Fruit fly (Drosophila melanogaster): ENCODE results near the gene Smyd3.

Gene Smyd3

dm6 chrX:2608470-2609157, at the start of gene Smyd3 (continued):
- TF ChIP-seq CG15601 (tag; optimal IDR thresholded peaks at IDR 0.05) (peak; percentile 45), bab2 (GFP tag; optimal IDR thresholded peaks at IDR 0.05) (peak; percentile 73), inv (GFP tag; IDR thresholded peaks at IDR 0.05; ENCODE audit: partially characterized antibody) (no peak), Mes4 (GFP tag; optimal IDR thresholded peaks at IDR 0.05) (peak; percentile 34), CG5953 (GFP tag; IDR thresholded peaks at IDR 0.05) (peak; percentile 78), CG16779 (GFP tag; IDR thresholded peaks at IDR 0.05) (0 out of 2 replicates have a peak, but pooled peaks have one; percentile 53), unpg (GFP tag; optimal IDR thresholded peaks at IDR 0.05) (peak; percentile 80), zfh1 (GFP tag; IDR thresholded peaks at IDR 0.05) (peak; percentile 87), CG18476 (GFP tag; optimal IDR thresholded peaks at IDR 0.05) (peak; percentile 62), ac (GFP tag; optimal IDR thresholded peaks at IDR 0.05) (peak; percentile 30), CG2678 (tag; optimal IDR thresholded peaks at IDR 0.05) (no peak), CG10431 (GFP tag; optimal IDR thresholded peaks at IDR 0.05) (peak; percentile 20), twi (tag; optimal IDR thresholded peaks at IDR 0.05) (peak; percentile 28), Xbp1 (GFP tag; optimal IDR thresholded peaks at IDR 0.05) (peak; percentile 86), Bgb (GFP tag; IDR thresholded peaks at IDR 0.05; ENCODE audit: partially characterized antibody) (peak; percentile 13; the same call in 1 of the 2 replicates), seq (GFP tag; IDR thresholded peaks at IDR 0.05) (peak; percentile 53; the same call in 1 of the 2 replicates), ERR (GFP tag; optimal IDR thresholded peaks at IDR 0.05) (peak; percentile 65), amos (GFP tag; IDR thresholded peaks at IDR 0.05; ENCODE audit: partially characterized antibody) (no peak), ato (GFP tag; IDR thresholded peaks at IDR 0.05; ENCODE audit: partially characterized antibody) (no peak), fru (optimal IDR thresholded peaks at IDR 0.05) (no peak), Rfx (GFP tag; IDR thresholded peaks at IDR 0.05) (peak; percentile 86), Deaf1 (tag; optimal IDR thresholded peaks at IDR 0.05) (no peak), CG10321 (GFP tag; IDR thresholded peaks at IDR 0.05) (no peak; the same call in 1 of the 2 replicates), CG17359 (tag; optimal IDR thresholded peaks at IDR 0.05) (peak; percentile 76), CG3995 (GFP tag; optimal IDR thresholded peaks at IDR 0.05) (peak; percentile 29), CG10267 (tag; optimal IDR thresholded peaks at IDR 0.05) (peak; percentile 53), CG13287 (GFP tag; IDR thresholded peaks at IDR 0.05; ENCODE audit: partially characterized antibody) (no peak), CG31441 (GFP tag; IDR thresholded peaks at IDR 0.05) (no peak; the same call in 1 of the 2 replicates), jigr1 (GFP tag; IDR thresholded peaks at IDR 0.05) (no peak), CG11085 (GFP tag; IDR thresholded peaks at IDR 0.05) (peak; percentile 63; the same call in 1 of the 2 replicates), CG11247 (GFP tag; IDR thresholded peaks at IDR 0.05) (peak; percentile 71), Dll (GFP tag; IDR thresholded peaks at IDR 0.05; ENCODE audit: partially characterized antibody) (no peak), CG15514 (GFP tag; optimal IDR thresholded peaks at IDR 0.05) (peak; percentile 67), bcd (GFP tag; optimal IDR thresholded peaks at IDR 0.05) (peak; percentile 67), Dp (GFP tag; optimal IDR thresholded peaks at IDR 0.05) (peak; percentile 30), CG33557 (GFP tag; optimal IDR thresholded peaks at IDR 0.05) (peak; percentile 6), Trl (optimal IDR thresholded peaks at IDR 0.05) (no peak), Trl (GFP tag; optimal IDR thresholded peaks at IDR 0.05) (peak; percentile 71), Bteb2 (GFP tag; optimal IDR thresholded peaks at IDR 0.05) (peak; percentile 69), crc (GFP tag; optimal IDR thresholded peaks at IDR 0.05) (peak; percentile 58), CG43689 (GFP tag; IDR thresholded peaks at IDR 0.05) (peak; percentile 35; the same call in 1 of the 2 replicates), CG6854 (GFP tag; optimal IDR thresholded peaks at IDR 0.05) (peak; percentile 44), peb (GFP tag; IDR thresholded peaks at IDR 0.05) (0 out of 2 replicates have a peak, but pooled peaks have one; percentile 35), Nf-YC (tag; optimal IDR thresholded peaks at IDR 0.05) (peak; percentile 53), CG17612 (GFP tag; IDR thresholded peaks at IDR 0.05) (peak; percentile 69), Lpt (GFP tag; optimal IDR thresholded peaks at IDR 0.05) (no peak), HLH3B (GFP tag; IDR thresholded peaks at IDR 0.05) (peak; percentile 84), fd3F (GFP tag; optimal IDR thresholded peaks at IDR 0.05) (peak; percentile 63), CG15269 (tag; optimal IDR thresholded peaks at IDR 0.05) (peak; percentile 79)
